Worm (Caenorhabditis elegans) whole organism, L1 larva: Measurements from ENCODE around the gene hsp-12.3.

Experiments used
- C34B4.2 ChIP-seq: sonication (generic microtip); optimal IDR thresholded peaks from 2 replicates; lab custom pipeline; 2017; ENCODE audit warnings: mild to moderate bottlenecking, missing genetic modification characterization, missing compliant biosample characterization
- F16B12.6 ChIP-seq: fragments of 150-350 bp; optimal IDR thresholded peaks from 2 replicates; lab custom pipeline; 2014; ENCODE audit warnings: missing biosample characterization, missing genetic modification characterization
- aha-1 ChIP-seq: fragments of 150-350 bp; optimal IDR thresholded peaks from 2 replicates; lab custom pipeline; 2014; ENCODE audit warnings: missing biosample characterization, missing genetic modification characterization
- aly-2 ChIP-seq: fragments of 150-350 bp; optimal IDR thresholded peaks from 2 replicates; lab custom pipeline; 2014; ENCODE audit warnings: missing biosample characterization, missing genetic modification characterization
- ceh-90 ChIP-seq: sonication (generic microtip); optimal IDR thresholded peaks from 2 replicates; lab custom pipeline; 2016; ENCODE audit warnings: missing genetic modification characterization, missing compliant biosample characterization
- ces-1 ChIP-seq: fragments of 150-350 bp; optimal IDR thresholded peaks from 2 replicates; lab custom pipeline; 2014; ENCODE audit warnings: missing biosample characterization, missing genetic modification reagents, missing genetic modification characterization
- dpl-1 ChIP-seq, 3 experiments: fragments of 150-350 bp in 2 of 3; sonication (generic microtip) in 1 of 3; optimal IDR thresholded peaks; 2 replicates each; lab custom pipeline; 2014 to 2017; ENCODE audit warnings: missing biosample characterization in 3 of 3, missing genetic modification characterization in 3 of 3, missing genetic modification reagents in 3 of 3
- dsc-1 ChIP-seq: sonication (generic microtip); optimal IDR thresholded peaks from 2 replicates; lab custom pipeline; 2016; ENCODE audit warnings: mild to moderate bottlenecking, missing genetic modification characterization, missing compliant biosample characterization
- efl-1 ChIP-seq, 4 experiments: fragments of 150-350 bp; optimal IDR thresholded peaks in 3 of 4; peaks in 1 of 4; 1 replicate in 1 of 4; 2 replicates in 3 of 4; lab custom pipeline; 2014; ENCODE audit warnings: missing biosample characterization in 2 of 4, missing genetic modification characterization in 2 of 4, missing genetic modification reagents in 2 of 4
- egl-27 ChIP-seq, 2 experiments: fragments of 150-350 bp in 1 of 2; sonication (generic microtip); optimal IDR thresholded peaks; 3 replicates each; lab custom pipeline; 2017 to 2018; ENCODE audit warnings: missing biosample characterization in 2 of 2, missing genetic modification characterization in 2 of 2, missing genetic modification reagents in 2 of 2
- elt-2 ChIP-seq: sonication (generic microtip); optimal IDR thresholded peaks from 2 replicates; lab custom pipeline; 2016; ENCODE audit warnings: missing genetic modification characterization, mild to moderate bottlenecking, inconsistent platforms, missing compliant biosample characterization, missing genetic modification reagents
- fkh-10 ChIP-seq: sonication (generic microtip); optimal IDR thresholded peaks from 2 replicates; lab custom pipeline; 2017; ENCODE audit warnings: missing biosample characterization, missing genetic modification reagents, missing genetic modification characterization
- hlh-4 ChIP-seq: sonication (generic microtip); optimal IDR thresholded peaks from 2 replicates; lab custom pipeline; 2016; ENCODE audit warnings: mild to moderate bottlenecking, missing genetic modification characterization, missing compliant biosample characterization
- lin-15B ChIP-seq: fragments of 150-350 bp; sonication (generic microtip); optimal IDR thresholded peaks from 3 replicates; lab custom pipeline; 2014; ENCODE audit warnings: missing biosample characterization, missing genetic modification characterization
- lin-35 ChIP-seq, 2 experiments: fragments of 150-350 bp; optimal IDR thresholded peaks; 2 replicates each; lab custom pipeline; 2014; ENCODE audit warnings: missing biosample characterization in 2 of 2, missing genetic modification characterization in 2 of 2, missing genetic modification reagents in 2 of 2
- lin-39 ChIP-seq: fragments of 150-350 bp; optimal IDR thresholded peaks from 2 replicates; lab custom pipeline; 2014; ENCODE audit warnings: missing biosample characterization, missing genetic modification reagents, missing genetic modification characterization
- mab-9 ChIP-seq: fragments of 200-800 bp; sonication (Bioruptor generic); IDR thresholded peaks from 2 replicates; pipeline ENCODE4 v1.3.6; 2022; ENCODE audit warnings: missing genetic modification reagents, missing genetic modification characterization, missing compliant biosample characterization
- mdl-1 ChIP-seq, 2 experiments: fragments of 150-350 bp; optimal IDR thresholded peaks; 2 replicates each; lab custom pipeline; 2014 to 2017; ENCODE audit warnings: missing biosample characterization in 2 of 2, missing genetic modification characterization in 2 of 2, inconsistent platforms in 1 of 2
- nhr-11 ChIP-seq: fragments of 150-350 bp; optimal IDR thresholded peaks from 2 replicates; lab custom pipeline; 2014; ENCODE audit warnings: missing biosample characterization, missing genetic modification characterization
- nhr-12 ChIP-seq: sonication (generic microtip); optimal IDR thresholded peaks from 2 replicates; lab custom pipeline; 2017; ENCODE audit warnings: missing biosample characterization, missing genetic modification characterization
- nhr-237 ChIP-seq: fragments of 150-350 bp; optimal IDR thresholded peaks from 2 replicates; lab custom pipeline; 2014; ENCODE audit warnings: missing biosample characterization, missing genetic modification characterization
- nhr-28 ChIP-seq: fragments of 150-350 bp; optimal IDR thresholded peaks from 2 replicates; lab custom pipeline; 2014; ENCODE audit warnings: missing biosample characterization, missing genetic modification characterization
- nhr-47 ChIP-seq: sonication (generic microtip); optimal IDR thresholded peaks from 2 replicates; lab custom pipeline; 2016; ENCODE audit warnings: mild to moderate bottlenecking, missing genetic modification characterization, moderate library complexity, missing compliant biosample characterization
- nhr-71 ChIP-seq: sonication (generic microtip); optimal IDR thresholded peaks from 2 replicates; lab custom pipeline; 2016; ENCODE audit warnings: mild to moderate bottlenecking, missing genetic modification characterization, moderate library complexity, missing compliant biosample characterization
- nhr-76 ChIP-seq: sonication (generic microtip); optimal IDR thresholded peaks from 2 replicates; lab custom pipeline; 2017; ENCODE audit warnings: missing biosample characterization, missing genetic modification characterization
- pag-3 ChIP-seq: sonication (generic microtip); optimal IDR thresholded peaks from 2 replicates; lab custom pipeline; 2017; ENCODE audit warnings: missing genetic modification characterization, mild to moderate bottlenecking, missing compliant biosample characterization, antibody characterized with exemption, borderline replicate concordance; ENCODE audit not compliant: insufficient read depth
- snu-23 ChIP-seq: sonication (generic microtip); optimal IDR thresholded peaks from 2 replicates; lab custom pipeline; 2016; ENCODE audit warnings: missing genetic modification characterization, missing compliant biosample characterization
- zip-4 ChIP-seq: fragments of 200-800 bp; sonication (Bioruptor generic); optimal IDR thresholded peaks from 2 replicates; lab custom pipeline; 2018; ENCODE audit warnings: mild to moderate bottlenecking, missing genetic modification characterization, moderate library complexity, missing compliant biosample characterization

hsp-12.3 gene

ce11 chrIV:9401715-9402114 is 43.6 kb downstream of the hsp-12.3 start, which contains the start of gene F56D5.6:
F56D5.6 (plus strand) TSS chrIV:9401922.
- TF ChIP-seq lin-15B (no peak), elt-2 (tag; lab: Kevin White, UChicago) (peak; percentile 17)

ce11 chrIV:9398512-9398911 is 46.8 kb downstream of the hsp-12.3 start, which contains the start of gene F56D5.2:
F56D5.2 (minus strand) TSS chrIV:9398612.
- no peak for TF ChIP-seq dsc-1
- TF ChIP-seq nhr-237 = no peak
- no peak for TF ChIP-seq egl-27 (tag; optimal IDR thresholded peaks at IDR 0.05; lab: Kevin White, UChicago)
- no peak for TF ChIP-seq ces-1 (GFP tag; lab: Kevin White, UChicago)
- no peak for TF ChIP-seq nhr-47
- TF ChIP-seq nhr-76 (tag; lab: Kevin White, UChicago) = no peak
- no peak for TF ChIP-seq lin-35 (GFP tag; optimal IDR thresholded peaks at IDR 0.05; lab: Kevin White, UChicago)
- no peak for TF ChIP-seq efl-1 (optimal IDR thresholded peaks at IDR 0.05; lab: Kevin White, UChicago)
- TF ChIP-seq efl-1 (GFP tag; optimal IDR thresholded peaks at IDR 0.05 in 1 of 2; lab: Kevin White, UChicago) = no peak
- TF ChIP-seq nhr-12 = no peak
- no peak for TF ChIP-seq aly-2
- no peak for TF ChIP-seq mdl-1 (tag; optimal IDR thresholded peaks at IDR 0.05; lab: Kevin White, UChicago)

ce11 chrIV:9397278-9397677 is 48.0 kb downstream of the hsp-12.3 start, which contains the start of gene F56D5.3:
F56D5.3 (plus strand) TSS chrIV:9397578.
- TF ChIP-seq F16B12.6 (tag; lab: Kevin White, UChicago) (no peak), nhr-47 (no peak), dpl-1 (GFP tag; optimal IDR thresholded peaks at IDR 0.05; lab: Kevin White, UChicago) (no peak), nhr-28 (tag; lab: Kevin White, UChicago) (no peak), dsc-1 (no peak), nhr-11 (no peak)

ce11 chrIV:9396118-9396517 is 49.2 kb downstream of the hsp-12.3 start, which contains the start of gene col-121:
col-121 (minus strand) TSS chrIV:9396218.
- TF ChIP-seq nhr-71 (tag; lab: Kevin White, UChicago) (no peak), aly-2 (no peak), efl-1 (optimal IDR thresholded peaks at IDR 0.05; lab: Kevin White, UChicago) (no peak), efl-1 (GFP tag; optimal IDR thresholded peaks at IDR 0.05 in 1 of 2; lab: Kevin White, UChicago) (no peak), fkh-10 (GFP tag; lab: Kevin White, UChicago) (no peak), pag-3 (tag; lab: Kevin White, UChicago) (no peak), mab-9 (GFP tag; lab: Robert Waterston, UW) (no peak), hlh-4 (tag; lab: Kevin White, UChicago) (no peak), ceh-90 (tag; lab: Kevin White, UChicago) (no peak), nhr-47 (no peak), zip-4 (no peak), lin-39 (no peak), snu-23 (GFP tag; lab: Kevin White, UChicago) (no peak), aha-1 (tag; lab: Kevin White, UChicago) (no peak), C34B4.2 (tag; lab: Kevin White, UChicago) (no peak)
- TF ChIP-seq, all 84 proteins: peak for 0
